Fruit fly (Drosophila melanogaster) whole organism, embryonic: ENCODE results near the gene CG6470.
A peak's percentile ranks its signal among the peaks of the same experiment; 100 is the strongest.

Experiments
- Bgb ChIP-seq: fragments of 200-800 bp; sonication (Bioruptor generic); IDR thresholded peaks from 2 replicates; pipeline ENCODE4 v1.3.6; 2022; ENCODE audit warnings: missing biosample characterization, missing genetic modification characterization; ENCODE audit not compliant: partially characterized antibody
- CG11093 ChIP-seq: fragments of 200-800 bp; sonication (Bioruptor generic); IDR thresholded peaks from 3 replicates; pipeline ENCODE4 v1.3.6; 2022; ENCODE audit warnings: missing biosample characterization, missing genetic modification characterization
- CG11247 ChIP-seq: fragments of 200-800 bp; sonication (Bioruptor generic); IDR thresholded peaks from 2 replicates; pipeline ENCODE4 v1.3.6; 2022; ENCODE audit warnings: missing biosample characterization, missing genetic modification characterization
- CG11398 ChIP-seq: fragments of 200-800 bp; sonication (Bioruptor generic); optimal IDR thresholded peaks from 2 replicates; lab custom pipeline; 2016; ENCODE audit warnings: missing biosample characterization, missing genetic modification characterization
- CG13424 ChIP-seq: fragments of 200-800 bp; sonication (Bioruptor generic); optimal IDR thresholded peaks from 2 replicates; lab custom pipeline; 2019; ENCODE audit warnings: missing biosample characterization, mild to moderate bottlenecking, missing genetic modification characterization, moderate library complexity
- CG14441 ChIP-seq: fragments of 200-800 bp; sonication (Bioruptor generic); IDR thresholded peaks from 2 replicates; pipeline ENCODE4 v1.3.6; 2022; ENCODE audit warnings: missing biosample characterization, missing genetic modification characterization
- CG1647 ChIP-seq: fragments of 200-800 bp; sonication (Bioruptor generic); optimal IDR thresholded peaks from 3 replicates; lab custom pipeline; 2016; ENCODE audit warnings: missing biosample characterization, missing genetic modification characterization
- CG16863 ChIP-seq: fragments of 200-800 bp; sonication (Bioruptor generic); optimal IDR thresholded peaks from 3 replicates; lab custom pipeline; 2016; ENCODE audit warnings: missing biosample characterization, missing genetic modification characterization
- CG17361 ChIP-seq: fragments of 200-800 bp; sonication (Bioruptor generic); IDR thresholded peaks from 3 replicates; pipeline ENCODE4 v1.3.6; 2022; ENCODE audit warnings: missing biosample characterization, missing genetic modification characterization
- CG3163 ChIP-seq: fragments of 200-800 bp; sonication (Bioruptor generic); optimal IDR thresholded peaks from 3 replicates; lab custom pipeline; 2016; ENCODE audit warnings: missing biosample characterization, missing genetic modification characterization
- CG32767 ChIP-seq: fragments of 200-800 bp; sonication (Bioruptor generic); IDR thresholded peaks from 2 replicates; pipeline ENCODE4 v1.3.6; 2022; ENCODE audit warnings: missing biosample characterization, missing genetic modification characterization
- CG34376 ChIP-seq: fragments of 200-800 bp; sonication (Bioruptor generic); optimal IDR thresholded peaks from 2 replicates; lab custom pipeline; 2018; ENCODE audit warnings: missing biosample characterization, mild to moderate bottlenecking, missing genetic modification characterization
- CG3726 ChIP-seq: fragments of 200-800 bp; sonication (Bioruptor generic); IDR thresholded peaks from 3 replicates; pipeline ENCODE4, ENCODE4 v1.3.6; 2022; ENCODE audit warnings: missing biosample characterization, missing genetic modification characterization
- CG4282 ChIP-seq: fragments of 200-800 bp; sonication (Bioruptor generic); optimal IDR thresholded peaks from 2 replicates; lab custom pipeline; 2016; ENCODE audit warnings: missing biosample characterization, missing genetic modification characterization
- CG4707 ChIP-seq: fragments of 200-800 bp; sonication (Bioruptor generic); optimal IDR thresholded peaks from 2 replicates; lab custom pipeline; 2018; ENCODE audit warnings: missing biosample characterization, mild to moderate bottlenecking, missing genetic modification characterization, moderate library complexity
- CG7357 ChIP-seq: fragments of 200-800 bp; sonication (Bioruptor generic); IDR thresholded peaks from 3 replicates; pipeline ENCODE4 v1.3.6; 2022; ENCODE audit warnings: missing biosample characterization, missing genetic modification characterization
- CG7745 ChIP-seq: fragments of 200-800 bp; sonication (Bioruptor generic); optimal IDR thresholded peaks from 2 replicates; lab custom pipeline; 2018; ENCODE audit warnings: missing biosample characterization, mild to moderate bottlenecking, missing genetic modification characterization, moderate library complexity
- CG9215 ChIP-seq: fragments of 200-800 bp; sonication (Bioruptor generic); IDR thresholded peaks from 2 replicates; pipeline ENCODE4 v1.3.6; 2022; ENCODE audit warnings: missing biosample characterization, missing genetic modification characterization
- CkIIα-i1 ChIP-seq: fragments of 200-800 bp; sonication (Bioruptor generic); IDR thresholded peaks from 2 replicates; pipeline ENCODE4 v1.3.6; 2022; ENCODE audit warnings: missing biosample characterization, missing genetic modification characterization
- CrebB ChIP-seq: fragments of 200-800 bp; sonication (Bioruptor generic); optimal IDR thresholded peaks from 3 replicates; lab custom pipeline; 2018; ENCODE audit warnings: missing biosample characterization, mild to moderate bottlenecking, missing genetic modification characterization
- Drgx ChIP-seq: fragments of 200-800 bp; sonication (Bioruptor generic); IDR thresholded peaks from 2 replicates; pipeline ENCODE4 v1.3.6; 2022; ENCODE audit warnings: missing biosample characterization, missing genetic modification characterization
- Eip74EF ChIP-seq, 2 experiments: fragments of 200-800 bp in 1 of 2; fragments of >200 bp in 1 of 2; sonication (Bioruptor generic) in 1 of 2; optimal IDR thresholded peaks; 2 replicates each; lab custom pipeline; 2017 to 2019; ENCODE audit warnings: missing biosample characterization in 2 of 2, missing genetic modification characterization in 2 of 2, mild to moderate bottlenecking in 1 of 2, moderate library complexity in 1 of 2
- Elba2 ChIP-seq: fragments of 200-800 bp; sonication (Bioruptor generic); optimal IDR thresholded peaks from 3 replicates; lab custom pipeline; 2016; ENCODE audit warnings: missing biosample characterization, missing genetic modification characterization
- Ets97D ChIP-seq: fragments of 200-800 bp; sonication (Bioruptor generic); optimal IDR thresholded peaks from 3 replicates; lab custom pipeline; 2016; ENCODE audit warnings: missing biosample characterization, missing genetic modification characterization
- Fer1 ChIP-seq: fragments of 200-800 bp; sonication (Bioruptor generic); optimal IDR thresholded peaks from 2 replicates; lab custom pipeline; 2017; ENCODE audit warnings: missing biosample characterization, mild to moderate bottlenecking, missing genetic modification characterization
- Gug ChIP-seq: fragments of 200-800 bp; sonication (Bioruptor generic); IDR thresholded peaks from 4 replicates; pipeline ENCODE4 v1.3.6; 2022; ENCODE audit warnings: missing biosample characterization, missing genetic modification characterization
- Hmr ChIP-seq: fragments of 200-800 bp; sonication (Bioruptor generic); optimal IDR thresholded peaks from 3 replicates; lab custom pipeline; 2017; ENCODE audit warnings: mild to moderate bottlenecking, missing biosample characterization, missing genetic modification reagents, missing genetic modification characterization
- Hr39 ChIP-seq: fragments of >200 bp; optimal IDR thresholded peaks from 2 replicates; lab custom pipeline; 2017
- Med ChIP-seq: fragments of 200-800 bp; sonication (Bioruptor generic); peaks from one replicate; lab custom pipeline; 2016; ENCODE audit warnings: missing biosample characterization, missing genetic modification characterization, mild to moderate bottlenecking, inconsistent platforms, moderate library complexity
- Trl ChIP-seq, 3 experiments: fragments of >200 bp in 2 of 3; fragments of 200-800 bp in 1 of 3; sonication (Bioruptor generic) in 1 of 3; optimal IDR thresholded peaks; 2 replicates in 1 of 3; 3 replicates in 2 of 3; lab custom pipeline; 2016 to 2017; ENCODE audit warnings: missing biosample characterization in 1 of 3, missing genetic modification characterization in 1 of 3
- Xrp1 ChIP-seq: fragments of 200-800 bp; sonication (Bioruptor generic); IDR thresholded peaks from 2 replicates; pipeline ENCODE4 v1.3.6; 2022; ENCODE audit warnings: missing biosample characterization, missing genetic modification characterization
- YL-1 ChIP-seq: fragments of 200-800 bp; sonication (Bioruptor generic); optimal IDR thresholded peaks from 3 replicates; lab custom pipeline; 2017; ENCODE audit warnings: missing biosample characterization, mild to moderate bottlenecking, missing genetic modification characterization
- ase ChIP-seq: fragments of 200-800 bp; sonication (Bioruptor generic); IDR thresholded peaks from 3 replicates; pipeline ENCODE4 v1.3.6; 2022; ENCODE audit warnings: missing biosample characterization, missing genetic modification characterization
- az2 ChIP-seq: fragments of 200-800 bp; sonication (Bioruptor generic); optimal IDR thresholded peaks from 3 replicates; lab custom pipeline; 2016; ENCODE audit warnings: missing biosample characterization, missing genetic modification characterization
- bcd ChIP-seq: fragments of 200-800 bp; sonication (Bioruptor generic); optimal IDR thresholded peaks from 2 replicates; lab custom pipeline; 2017; ENCODE audit warnings: missing biosample characterization, mild to moderate bottlenecking, missing genetic modification characterization
- ems ChIP-seq: fragments of 200-800 bp; sonication (Bioruptor generic); optimal IDR thresholded peaks from 3 replicates; lab custom pipeline; 2016; ENCODE audit warnings: missing biosample characterization, missing genetic modification characterization
- en ChIP-seq: fragments of 200-800 bp; sonication (Bioruptor generic); optimal IDR thresholded peaks from 2 replicates; lab custom pipeline; 2016; ENCODE audit warnings: missing biosample characterization, missing genetic modification characterization
- ewg ChIP-seq: fragments of 200-800 bp; sonication (Bioruptor generic); optimal IDR thresholded peaks from 3 replicates; lab custom pipeline; 2017; ENCODE audit warnings: mild to moderate bottlenecking, missing biosample characterization, missing genetic modification reagents, missing genetic modification characterization
- grau ChIP-seq: fragments of 200-800 bp; optimal IDR thresholded peaks from 3 replicates; lab custom pipeline; 2019; ENCODE audit warnings: missing biosample characterization, mild to moderate bottlenecking, missing genetic modification characterization, moderate library complexity
- gro ChIP-seq: fragments of 200-800 bp; sonication (Bioruptor generic); optimal IDR thresholded peaks from 2 replicates; lab custom pipeline; 2016; ENCODE audit warnings: missing biosample characterization, missing genetic modification characterization
- ham ChIP-seq: fragments of 200-800 bp; sonication (Bioruptor generic); IDR thresholded peaks from 2 replicates; pipeline ENCODE4 v1.3.6; 2022; ENCODE audit warnings: missing biosample characterization, missing genetic modification characterization
- klu ChIP-seq: fragments of 200-800 bp; sonication (Bioruptor generic); IDR thresholded peaks from 2 replicates; pipeline ENCODE4 v1.3.6; 2022; ENCODE audit warnings: missing biosample characterization, missing genetic modification characterization
- lab ChIP-seq: fragments of 200-800 bp; sonication (Bioruptor generic); optimal IDR thresholded peaks from 3 replicates; lab custom pipeline; 2017; ENCODE audit warnings: missing biosample characterization, missing genetic modification characterization, mild to moderate bottlenecking, moderate library complexity, missing genetic modification reagents
- p53 ChIP-seq: fragments of 200-800 bp; sonication (Bioruptor generic); optimal IDR thresholded peaks from 2 replicates; lab custom pipeline; 2016; ENCODE audit warnings: missing biosample characterization, missing genetic modification characterization
- ranshi ChIP-seq: fragments of 200-800 bp; sonication (Bioruptor generic); IDR thresholded peaks from 2 replicates; pipeline ENCODE4 v1.3.6; 2022; ENCODE audit warnings: missing biosample characterization, missing genetic modification characterization
- ssp ChIP-seq: fragments of 200-800 bp; sonication (Bioruptor generic); IDR thresholded peaks from 2 replicates; pipeline ENCODE4 v1.3.6; 2022; ENCODE audit warnings: missing biosample characterization, missing genetic modification characterization
- stc ChIP-seq: fragments of 200-800 bp; sonication (Bioruptor generic); IDR thresholded peaks from 2 replicates; pipeline ENCODE4 v1.3.6; 2022; ENCODE audit warnings: missing biosample characterization, missing genetic modification characterization
- ttk ChIP-seq: fragments of 200-800 bp; sonication (Bioruptor generic); IDR thresholded peaks from 2 replicates; pipeline ENCODE4 v2.1.2; 2022; ENCODE audit warnings: missing biosample characterization, missing genetic modification characterization
- usp ChIP-seq: fragments of >200 bp; optimal IDR thresholded peaks from 2 replicates; lab custom pipeline; 2017; ENCODE audit warnings: missing biosample characterization, missing genetic modification characterization
- wdn ChIP-seq: fragments of 200-800 bp; sonication (Bioruptor generic); IDR thresholded peaks from 2 replicates; pipeline ENCODE4 v1.3.6; 2022; ENCODE audit warnings: missing biosample characterization, missing genetic modification characterization
- zen ChIP-seq: fragments of 200-800 bp; sonication (Bioruptor generic); optimal IDR thresholded peaks from 3 replicates; lab custom pipeline; 2018; ENCODE audit warnings: missing biosample characterization, mild to moderate bottlenecking, missing genetic modification characterization, moderate library complexity

CG6470 gene

dm6 chrX:18515205-18515921 lies 696 bp upstream of the CG6470 start, which contains the start of the genes Bx and HisRS (continued):
- TF ChIP-seq CG13424 (tag; lab: Kevin White, UChicago) (no peak), ewg (GFP tag; lab: Kevin White, UChicago) (peak; percentile 14), Fer1 (GFP tag; lab: Kevin White, UChicago) (peak; percentile 24), CG17361 (0 out of 3 replicates have a peak, but pooled peaks have one; percentile 20), CG7745 (tag; lab: Kevin White, UChicago) (no peak), Elba2 (GFP tag; lab: Kevin White, UChicago) (no peak), ttk (GFP tag; lab: Robert Waterston, UW) (no peak), Med (GFP tag; lab: Kevin White, UChicago) (peak; percentile 83), CG7357 (no peak), wdn (no peak), Hmr (peak; percentile 38), zen (tag; lab: Kevin White, UChicago) (no peak), CG3726 (GFP tag; lab: Robert Waterston, UW) (no peak), grau (tag; lab: Kevin White, UChicago) (no peak), Gug (GFP tag; lab: Robert Waterston, UW) (peak; percentile 27; the same call in 1 of the 4 replicates), ems (GFP tag; lab: Kevin White, UChicago) (no peak), bcd (no peak), CG32767 (GFP tag; lab: Robert Waterston, UW) (no peak), ham (GFP tag; lab: Robert Waterston, UW) (no peak), CG34376 (GFP tag; lab: Kevin White, UChicago) (no peak), klu (GFP tag; lab: Robert Waterston, UW) (no peak), CkIIα-i1 (GFP tag; lab: Robert Waterston, UW) (no peak), CrebB (tag; lab: Kevin White, UChicago) (no peak), az2 (no peak), Bgb (GFP tag; lab: Robert Waterston, UW) (peak; percentile 57), CG14441 (GFP tag; lab: Robert Waterston, UW) (no peak), lab (GFP tag; lab: Kevin White, UChicago) (no peak), Eip74EF (GFP tag; optimal IDR thresholded peaks at IDR 0.05; lab: Kevin White, UChicago) (no peak), CG11398 (GFP tag; lab: Kevin White, UChicago) (no peak), YL-1 (GFP tag; lab: Kevin White, UChicago) (peak; percentile 19), ranshi (GFP tag; lab: Robert Waterston, UW) (no peak), Ets97D (peak; percentile 64), CG16863 (GFP tag; lab: Kevin White, UChicago) (no peak), Xrp1 (GFP tag; lab: Robert Waterston, UW) (no peak), CG11093 (no peak), usp (GFP tag; lab: Kevin White, UChicago) (no peak), p53 (GFP tag; lab: Kevin White, UChicago) (no peak), CG1647 (GFP tag; lab: Kevin White, UChicago) (no peak), ase (GFP tag; lab: Robert Waterston, UW) (no peak), gro (GFP tag; lab: Kevin White, UChicago) (peak; percentile 37), CG9215 (GFP tag; lab: Robert Waterston, UW) (no peak), CG4282 (GFP tag; lab: Kevin White, UChicago) (no peak), CG3163 (GFP tag; lab: Kevin White, UChicago) (no peak), CG4707 (GFP tag; lab: Kevin White, UChicago) (no peak), Trl (optimal IDR thresholded peaks at IDR 0.05; lab: Kevin White, UChicago) (no peak), Trl (GFP tag; optimal IDR thresholded peaks at IDR 0.05; lab: Kevin White, UChicago) (no peak), stc (GFP tag; lab: Robert Waterston, UW) (no peak), Hr39 (no peak), Drgx (no peak), CG11247 (GFP tag; lab: Robert Waterston, UW) (no peak), en (GFP tag; lab: Kevin White, UChicago) (no peak), ssp (GFP tag; lab: Robert Waterston, UW) (no peak)
